Worm (Caenorhabditis elegans) whole organism, L4/young adult: ENCODE data around the gene F09C6.14.

ENCODE experiments used
- W03F9.2 ChIP-seq: fragments of 150-350 bp; optimal IDR thresholded peaks from 2 replicates; lab custom pipeline; 2014; ENCODE audit warnings: missing biosample characterization, missing genetic modification characterization
- dao-5 ChIP-seq: sonication (generic microtip); optimal IDR thresholded peaks from 2 replicates; lab custom pipeline; 2016; ENCODE audit warnings: missing genotype, missing genetic modification characterization, moderate library complexity, missing compliant biosample characterization
- him-1 ChIP-seq: sonication (generic microtip); optimal IDR thresholded peaks from 2 replicates; lab custom pipeline; 2016; ENCODE audit warnings: missing genotype, missing genetic modification reagents, missing genetic modification characterization, missing compliant biosample characterization

F09C6.14 gene

DNA sequence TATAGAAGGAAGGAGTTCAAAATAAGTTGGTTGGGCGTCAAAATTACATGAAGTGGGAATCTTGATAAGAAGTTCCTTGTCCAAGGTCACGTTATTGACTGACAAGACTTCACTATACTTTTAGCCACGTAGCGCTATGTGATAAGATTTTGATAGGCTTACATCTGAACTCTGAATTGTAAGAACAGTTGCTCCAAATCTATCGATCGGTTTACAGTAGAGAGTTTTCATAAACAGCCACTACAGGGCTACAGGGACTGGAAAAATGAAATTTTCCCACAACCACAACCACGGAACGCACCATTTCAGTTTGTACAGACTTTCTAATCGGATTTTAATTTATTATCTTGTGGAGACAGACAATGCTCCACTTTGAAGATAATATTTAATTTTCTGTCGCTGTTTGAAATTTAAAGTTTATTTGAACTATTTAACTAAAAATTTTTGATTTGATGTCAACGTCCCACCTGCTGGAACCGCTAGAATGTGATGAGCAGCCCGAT, 22.8 kb upstream of the F09C6.14 start, which contains the start of the genes clec-31 and clec-22:
Gene clec-31 (minus strand): TSS at position 101 of the 503 bp plus-strand sequence.
Gene clec-22 (plus strand): TSS at position 453 of the 503 bp plus-strand sequence.
- no peak for TF ChIP-seq dao-5 (tag; lab: Kevin White, UChicago)
- no peak for TF ChIP-seq W03F9.2
- TF ChIP-seq him-1 (tag; lab: Kevin White, UChicago) = no peak

DNA sequence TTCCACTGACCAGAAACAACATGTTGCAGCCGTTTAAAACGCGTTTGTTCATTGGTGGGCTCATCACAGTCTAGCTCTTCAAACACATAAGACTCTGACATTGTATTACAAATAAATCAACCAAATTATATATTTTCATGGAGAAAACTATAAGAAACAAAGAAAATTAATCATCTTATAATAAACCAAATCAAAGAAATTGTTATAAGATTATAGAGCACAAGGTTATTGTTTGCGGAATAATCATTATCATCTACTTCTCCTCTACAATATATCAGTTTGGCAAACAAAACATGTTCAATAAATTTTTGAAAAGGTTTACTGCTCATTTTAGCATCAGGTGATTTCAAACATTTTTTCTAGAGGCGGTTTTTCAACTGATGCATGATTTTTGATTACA, 19.1 kb upstream of the F09C6.14 start, which contains the start of the genes clec-32 and clec-24:
Gene clec-32 (minus strand): TSS at position 101 of the 400 bp plus-strand sequence.
Gene clec-24 (plus strand): TSS at position 294 of the 400 bp plus-strand sequence.
- TF ChIP-seq him-1 (tag; lab: Kevin White, UChicago) (no peak), dao-5 (tag; lab: Kevin White, UChicago) (no peak), W03F9.2 (no peak)

DNA sequence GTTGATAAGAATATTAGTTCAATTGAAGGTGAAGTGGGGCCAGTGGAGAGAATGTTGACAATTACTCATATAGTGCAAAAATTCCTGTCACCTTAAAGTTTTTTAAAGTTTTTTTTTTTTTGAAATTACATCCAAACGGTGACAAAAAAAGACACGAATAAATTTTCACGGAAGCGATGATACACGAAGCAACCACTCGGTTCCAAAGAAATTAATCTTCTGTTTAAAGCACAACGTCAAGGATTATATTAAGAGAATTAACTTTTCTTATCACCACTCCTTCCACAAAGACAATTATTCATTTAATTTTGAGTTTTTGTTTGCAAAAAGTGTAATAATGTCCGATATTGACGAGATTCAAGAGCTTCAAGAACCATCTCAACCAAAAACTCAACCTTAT, 15.4 kb upstream of the F09C6.14 start, which contains the start of gene clec-28:
Gene clec-28 (plus strand): TSS at position 301 of the 400 bp plus-strand sequence.
- TF ChIP-seq him-1 (tag; lab: Kevin White, UChicago) (no peak), dao-5 (tag; lab: Kevin White, UChicago) (no peak), W03F9.2 (no peak)

DNA sequence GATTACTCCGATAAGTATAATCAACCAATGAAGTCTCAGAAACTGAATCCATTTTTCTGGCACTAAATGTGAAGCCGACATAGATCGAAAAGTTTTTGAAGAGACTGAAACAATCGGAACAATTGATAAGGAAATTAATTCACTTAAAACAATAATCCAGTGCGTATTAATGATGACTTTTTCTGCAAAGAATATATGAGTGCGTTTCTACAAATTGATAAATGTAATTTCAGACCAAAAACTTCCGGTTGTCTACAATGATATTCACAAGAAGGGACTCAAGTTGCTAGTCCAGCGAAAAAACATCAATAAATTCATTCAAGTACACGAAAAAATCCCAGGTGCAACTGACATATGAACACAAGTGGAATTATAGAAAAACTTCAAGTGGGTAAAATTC, 11.0 kb upstream of the F09C6.14 start, which contains the start of gene clec-33:
Gene clec-33 (minus strand): TSS at position 101 of the 400 bp plus-strand sequence.
- TF ChIP-seq dao-5 (tag; lab: Kevin White, UChicago) (no peak), him-1 (tag; lab: Kevin White, UChicago) (no peak), W03F9.2 (no peak)

DNA sequence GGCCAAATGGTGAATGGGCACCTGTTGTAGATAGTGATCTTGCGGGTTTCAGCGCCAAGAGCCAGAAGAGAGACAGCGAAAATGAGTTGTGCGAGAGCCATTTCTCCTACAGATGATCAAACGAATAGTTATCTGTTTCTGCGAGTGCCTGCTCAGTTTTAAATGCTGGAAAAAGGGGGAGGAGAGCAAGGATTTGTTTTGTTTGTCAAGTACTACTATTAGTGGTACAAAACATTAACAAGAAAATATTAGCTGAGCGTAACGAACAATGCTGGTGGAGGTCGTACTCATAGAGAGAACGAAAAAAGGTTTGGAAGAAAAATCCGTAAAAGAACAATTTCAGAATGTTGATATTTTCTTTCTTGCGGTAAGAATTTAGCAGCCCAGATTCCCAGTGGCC, 9.4 kb upstream of the F09C6.14 start, which contains the start of gene thn-4:
Gene thn-4 (minus strand): TSS at position 101 of the 400 bp plus-strand sequence.
- TF ChIP-seq dao-5 (tag; lab: Kevin White, UChicago) = no peak
- no peak for TF ChIP-seq W03F9.2
- TF ChIP-seq him-1 (tag; lab: Kevin White, UChicago) = no peak

DNA sequence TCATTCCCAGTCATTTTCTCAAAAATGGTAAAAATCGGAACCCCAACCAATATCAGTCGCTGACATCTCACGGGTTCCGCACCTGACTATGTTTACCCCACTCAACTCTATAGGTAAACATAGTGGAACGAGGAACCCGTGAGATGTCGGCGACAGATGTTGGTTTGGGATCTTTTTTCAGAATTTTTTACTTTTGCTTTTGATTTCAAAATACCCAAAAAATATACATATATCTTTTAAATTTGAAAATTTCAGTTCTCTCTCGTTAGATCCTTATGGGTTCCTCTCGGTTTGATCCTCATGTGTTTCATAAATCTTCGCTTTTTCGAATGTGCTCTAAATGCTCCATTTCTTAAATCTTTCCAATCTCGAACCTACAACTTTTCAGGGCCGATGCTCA, 7.1 kb upstream of the F09C6.14 start, which contains the start of gene srw-23:
Gene srw-23 (plus strand): TSS at position 301 of the 400 bp plus-strand sequence.
- no peak for TF ChIP-seq W03F9.2
- no peak for TF ChIP-seq dao-5 (tag; lab: Kevin White, UChicago)
- no peak for TF ChIP-seq him-1 (tag; lab: Kevin White, UChicago)

DNA sequence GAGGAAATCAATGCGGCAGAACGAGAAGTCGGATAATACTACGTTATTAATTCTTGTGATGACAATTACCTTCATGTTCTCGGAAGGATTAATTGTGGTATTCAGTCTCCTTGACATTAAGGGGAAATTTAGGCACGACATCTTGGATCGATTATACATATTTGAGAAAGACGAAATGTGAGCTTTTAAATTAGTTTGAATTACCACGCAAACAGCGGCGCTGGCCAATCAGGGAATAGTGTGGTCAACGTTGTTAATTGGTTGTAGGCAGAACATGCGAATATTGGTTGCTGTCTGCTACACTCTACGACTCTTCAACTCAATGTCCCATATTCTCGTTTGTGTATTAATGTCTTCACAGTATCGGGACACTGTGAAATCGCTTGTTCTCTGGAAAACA, 5.8 kb upstream of the F09C6.14 start, which contains the start of gene F49A5.10:
Gene F49A5.10 (plus strand): TSS at position 301 of the 400 bp plus-strand sequence.
- TF ChIP-seq W03F9.2 (no peak), him-1 (tag; lab: Kevin White, UChicago) (no peak), dao-5 (tag; lab: Kevin White, UChicago) (no peak)

DNA sequence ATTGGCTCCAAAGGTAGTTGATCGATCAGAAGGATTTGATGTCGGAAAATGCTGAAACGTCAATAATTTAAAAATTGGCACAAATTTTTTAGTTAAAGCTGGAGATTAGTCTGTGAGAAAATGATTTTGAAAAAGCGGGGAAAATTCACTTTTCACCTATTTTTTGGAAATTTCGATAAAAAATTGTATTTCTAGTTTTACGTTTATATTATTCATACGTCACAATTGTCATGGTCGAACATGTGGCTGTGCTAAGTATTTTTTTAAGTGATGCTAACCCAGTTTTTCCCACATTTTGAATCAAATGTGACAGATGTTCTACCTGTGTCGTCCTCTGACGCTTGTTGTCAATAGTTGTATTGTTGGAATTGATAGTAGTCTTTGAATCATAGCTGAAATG, 1.2 kb upstream of the F09C6.14 start:
- no peak for TF ChIP-seq W03F9.2
- TF ChIP-seq dao-5 (tag; lab: Kevin White, UChicago) = no peak
- TF ChIP-seq him-1 (tag; lab: Kevin White, UChicago) = no peak

DNA sequence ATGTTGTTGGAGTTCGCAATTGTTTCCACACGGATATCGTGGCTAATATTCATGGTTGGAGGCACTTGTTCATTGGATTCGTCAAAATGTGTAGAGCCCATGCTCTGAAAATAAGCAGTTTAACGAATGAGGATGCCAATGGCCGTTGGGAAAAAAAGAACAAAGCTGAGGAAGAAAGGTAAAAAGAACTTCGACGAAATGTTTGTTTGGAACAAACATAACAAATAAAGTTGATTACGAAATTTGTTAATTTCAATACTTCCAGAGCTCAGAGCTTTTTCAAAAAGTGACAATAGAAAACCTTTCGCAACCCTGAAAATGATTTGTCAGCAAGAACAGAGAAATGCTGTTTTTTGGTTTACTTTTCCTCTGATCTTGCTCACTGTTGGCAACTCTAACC, 725 bp upstream of the F09C6.14 start, which contains the start of gene F09C6.3:
Gene F09C6.3 (minus strand): TSS at position 101 of the 400 bp plus-strand sequence.
- TF ChIP-seq dao-5 (tag; lab: Kevin White, UChicago) (no peak), W03F9.2 (no peak), him-1 (tag; lab: Kevin White, UChicago) (no peak)

DNA sequence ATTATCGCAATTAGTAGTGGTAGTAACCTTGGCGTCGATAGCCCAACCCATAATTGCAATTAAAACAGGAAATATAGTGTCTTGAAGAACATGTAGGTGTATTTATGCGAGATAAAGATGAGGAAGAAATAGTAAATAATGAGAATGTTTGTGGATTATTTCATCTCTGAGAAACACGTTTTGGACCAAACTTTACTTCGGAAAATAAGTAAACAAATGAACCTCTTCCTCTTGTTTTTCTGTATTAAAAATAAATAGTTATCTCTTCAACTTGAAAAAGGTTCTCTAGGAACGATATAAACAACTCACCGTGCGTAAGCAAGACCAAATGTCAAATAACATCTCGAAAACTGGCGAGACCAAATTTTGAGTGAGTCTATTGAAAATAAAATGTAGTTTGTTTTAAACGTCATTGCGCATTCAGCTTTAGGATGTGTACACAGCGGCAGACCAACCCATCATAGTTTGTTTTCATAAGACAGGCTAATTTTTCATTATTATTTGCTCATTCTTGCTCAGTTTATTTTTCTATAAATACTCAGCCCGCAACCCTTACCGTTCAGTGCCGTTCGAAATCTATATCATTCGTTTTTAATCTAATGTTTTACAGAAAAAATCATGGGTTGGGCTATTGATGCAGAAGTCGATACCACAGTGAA, 1.6 kb downstream of the F09C6.14 start, which contains the start of the genes F09C6.11 and F09C6.12:
Gene F09C6.11 (minus strand): TSS at position 51 of the 659 bp plus-strand sequence.
Gene F09C6.12 (plus strand): TSS at position 609 of the 659 bp plus-strand sequence.
- TF ChIP-seq dao-5 (tag; lab: Kevin White, UChicago) = no peak
- no peak for TF ChIP-seq him-1 (tag; lab: Kevin White, UChicago)

DNA sequence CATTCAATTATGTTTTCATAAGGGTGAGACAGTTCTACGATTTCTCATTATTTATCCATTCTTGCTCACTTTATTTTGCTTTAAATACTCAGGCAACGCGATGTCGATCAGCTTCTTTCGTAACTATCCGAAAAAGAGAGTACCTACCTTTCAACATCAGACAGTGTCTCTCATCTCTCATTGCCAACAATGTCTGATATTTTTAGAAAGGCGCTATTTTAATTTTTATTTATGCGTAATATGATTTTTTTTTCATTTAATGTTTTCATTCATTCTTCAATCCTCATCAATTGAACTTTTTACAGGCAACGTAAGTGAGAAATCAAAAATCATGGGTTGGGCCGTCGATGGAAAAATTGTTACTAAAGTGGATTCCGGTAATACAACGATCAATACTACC, 4.0 kb downstream of the F09C6.14 start, which contains the start of gene F09C6.13:
Gene F09C6.13 (plus strand): TSS at position 301 of the 400 bp plus-strand sequence.
- TF ChIP-seq him-1 (tag; lab: Kevin White, UChicago) (no peak), W03F9.2 (no peak), dao-5 (tag; lab: Kevin White, UChicago) (no peak)

DNA sequence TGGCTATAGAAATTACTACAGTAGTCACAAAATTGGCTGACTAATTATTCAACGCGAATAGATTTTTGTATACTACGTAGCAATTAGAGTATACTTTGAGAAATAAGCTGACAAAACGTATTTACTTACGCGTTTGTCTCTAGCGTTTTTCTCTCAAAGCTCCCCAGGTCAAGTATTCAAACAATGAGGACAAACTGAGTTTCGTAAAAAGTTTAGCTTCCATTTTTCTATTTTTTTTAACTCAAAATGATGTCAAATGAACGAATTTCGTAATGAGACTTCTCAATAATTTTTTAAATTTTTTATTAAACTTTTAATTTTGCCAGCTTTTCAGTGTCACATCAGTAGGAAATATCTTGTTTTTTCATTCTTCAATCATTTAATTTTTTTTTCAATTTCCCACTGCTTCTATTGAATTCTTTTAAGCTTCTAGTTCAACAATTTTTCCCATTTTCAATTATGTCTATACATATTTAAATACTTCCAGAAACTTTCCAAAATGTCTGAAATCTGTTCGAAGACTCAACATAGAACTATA, 8.1 kb downstream of the F09C6.14 start, which contains the start of the genes ifas-2 and fbxa-44:
Gene ifas-2 (minus strand): TSS at position 101 of the 538 bp plus-strand sequence.
Gene fbxa-44 (plus strand): TSS at position 488 of the 538 bp plus-strand sequence.
- TF ChIP-seq him-1 (tag; lab: Kevin White, UChicago) = no peak
- TF ChIP-seq W03F9.2 = no peak
- TF ChIP-seq dao-5 (tag; lab: Kevin White, UChicago) = no peak

DNA sequence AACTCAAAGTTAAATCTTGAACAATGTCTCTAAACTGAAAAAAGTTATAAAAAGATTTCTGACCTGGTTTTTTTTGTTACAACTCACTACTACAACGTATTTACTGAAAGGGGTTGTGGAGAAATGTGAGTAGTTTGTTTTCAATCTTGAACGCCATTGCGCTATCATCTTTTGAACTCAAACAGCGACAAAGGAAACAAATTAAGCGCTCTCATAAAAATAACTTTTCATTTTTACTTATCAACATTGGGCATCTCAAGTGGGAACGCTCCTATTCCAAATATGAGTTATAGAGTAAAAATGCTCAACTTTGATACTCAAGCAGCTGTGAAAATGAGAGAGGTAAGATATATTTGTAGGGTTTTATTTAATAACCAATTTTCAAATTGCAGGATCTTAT, 12.7 kb downstream of the F09C6.14 start, which contains the start of gene F09C6.15:
Gene F09C6.15 (plus strand): TSS at position 301 of the 400 bp plus-strand sequence.
- TF ChIP-seq dao-5 (tag; lab: Kevin White, UChicago) = no peak
- no peak for TF ChIP-seq W03F9.2
- TF ChIP-seq him-1 (tag; lab: Kevin White, UChicago) = no peak
